Worm (Caenorhabditis elegans) whole organism, L2 larva: ENCODE data around the gene F56C4.1.

Experiments
- C34F6.9 ChIP-seq: fragments of 150-350 bp; optimal IDR thresholded peaks from 2 replicates; lab custom pipeline; 2014; ENCODE audit warnings: missing biosample characterization, missing genetic modification characterization
- F13H6.1 ChIP-seq: sonication (generic microtip); optimal IDR thresholded peaks from 2 replicates; lab custom pipeline; 2016; ENCODE audit warnings: missing genetic modification characterization, missing compliant biosample characterization
- ZK546.5 ChIP-seq: sonication (generic microtip); optimal IDR thresholded peaks from 2 replicates; lab custom pipeline; 2017; ENCODE audit warnings: missing biosample characterization, missing genetic modification characterization
- ama-1 ChIP-seq: fragments of 150-350 bp; optimal IDR thresholded peaks from 2 replicates; lab custom pipeline; 2018; ENCODE audit warnings: inconsistent platforms
- blmp-1 ChIP-seq: sonication (generic microtip); optimal IDR thresholded peaks from 2 replicates; lab custom pipeline; 2017; ENCODE audit warnings: missing genetic modification characterization, mild to moderate bottlenecking, missing compliant biosample characterization, antibody characterized with exemption, moderate library complexity; ENCODE audit not compliant: insufficient read depth
- ceh-16 ChIP-seq: fragments of 150-350 bp; optimal IDR thresholded peaks from 2 replicates; lab custom pipeline; 2014; ENCODE audit warnings: missing biosample characterization, missing genetic modification characterization
- ceh-82 ChIP-seq: fragments of 150-350 bp; optimal IDR thresholded peaks from 2 replicates; lab custom pipeline; 2014; ENCODE audit warnings: missing biosample characterization, missing genetic modification characterization
- elt-1 ChIP-seq: fragments of 150-350 bp; optimal IDR thresholded peaks from 2 replicates; lab custom pipeline; 2014; ENCODE audit warnings: missing biosample characterization, missing genetic modification characterization
- elt-3 ChIP-seq: sonication (generic microtip); optimal IDR thresholded peaks from 2 replicates; lab custom pipeline; 2017; ENCODE audit warnings: missing biosample characterization, missing genetic modification characterization
- fos-1 ChIP-seq: fragments of 150-350 bp; optimal IDR thresholded peaks from 2 replicates; lab custom pipeline; 2014; ENCODE audit warnings: missing biosample characterization, missing genetic modification characterization
- lin-11 ChIP-seq: fragments of 150-350 bp; sonication (generic microtip); optimal IDR thresholded peaks from 2 replicates; lab custom pipeline; 2014; ENCODE audit warnings: missing biosample characterization, missing genetic modification characterization, inconsistent platforms, mixed read lengths
- lin-13 ChIP-seq: fragments of 150-350 bp; optimal IDR thresholded peaks from 2 replicates; lab custom pipeline; 2014; ENCODE audit warnings: missing biosample characterization, missing genetic modification reagents, missing genetic modification characterization
- lin-39 ChIP-seq: fragments of 150-350 bp; optimal IDR thresholded peaks from 2 replicates; lab custom pipeline; 2014; ENCODE audit warnings: missing biosample characterization, missing genetic modification reagents, missing genetic modification characterization
- lsy-2 ChIP-seq, 2 experiments: fragments of 150-350 bp in 1 of 2; sonication (generic microtip) in 1 of 2; optimal IDR thresholded peaks; 2 replicates each; lab custom pipeline; 2014 to 2017; ENCODE audit warnings: missing biosample characterization in 2 of 2, missing genetic modification characterization in 2 of 2
- mab-5 ChIP-seq: fragments of 150-350 bp; optimal IDR thresholded peaks from 2 replicates; lab custom pipeline; 2014; ENCODE audit warnings: missing biosample characterization, missing genetic modification characterization
- mbf-1 ChIP-seq: sonication (generic microtip); optimal IDR thresholded peaks from 2 replicates; lab custom pipeline; 2017; ENCODE audit warnings: missing biosample characterization, missing genetic modification characterization
- mdl-1 ChIP-seq, 2 experiments: fragments of 150-350 bp in 1 of 2; sonication (generic microtip) in 1 of 2; optimal IDR thresholded peaks; 2 replicates each; lab custom pipeline; 2017; ENCODE audit warnings: missing biosample characterization in 2 of 2, missing genetic modification characterization in 2 of 2
- nhr-10 ChIP-seq: sonication (generic microtip); optimal IDR thresholded peaks from 2 replicates; lab custom pipeline; 2017; ENCODE audit warnings: missing biosample characterization, missing genetic modification characterization
- nhr-12 ChIP-seq: fragments of 150-350 bp; optimal IDR thresholded peaks from 2 replicates; lab custom pipeline; 2014; ENCODE audit warnings: missing biosample characterization, missing genetic modification characterization
- nhr-129 ChIP-seq: fragments of 150-350 bp; optimal IDR thresholded peaks from 2 replicates; lab custom pipeline; 2014; ENCODE audit warnings: missing biosample characterization, missing genetic modification characterization
- nhr-21 ChIP-seq: fragments of 150-350 bp; optimal IDR thresholded peaks from 2 replicates; lab custom pipeline; 2014; ENCODE audit warnings: missing biosample characterization, missing genetic modification characterization
- nhr-23 ChIP-seq: fragments of 150-350 bp; optimal IDR thresholded peaks from 2 replicates; lab custom pipeline; 2014; ENCODE audit warnings: missing biosample characterization, missing genetic modification reagents, missing genetic modification characterization
- nhr-237 ChIP-seq: fragments of 150-350 bp; optimal IDR thresholded peaks from 2 replicates; lab custom pipeline; 2014; ENCODE audit warnings: missing biosample characterization, missing genetic modification characterization
- nhr-25 ChIP-seq: fragments of 150-350 bp; sonication (generic microtip); optimal IDR thresholded peaks from 3 replicates; lab custom pipeline; 2014; ENCODE audit warnings: missing biosample characterization, missing genetic modification characterization
- nhr-6 ChIP-seq: fragments of 150-350 bp; optimal IDR thresholded peaks from 2 replicates; lab custom pipeline; 2014; ENCODE audit warnings: missing biosample characterization, missing genetic modification characterization
- nhr-77 ChIP-seq: fragments of 150-350 bp; optimal IDR thresholded peaks from 2 replicates; lab custom pipeline; 2014; ENCODE audit warnings: missing biosample characterization, missing genetic modification characterization
- peb-1 ChIP-seq: fragments of 150-350 bp; optimal IDR thresholded peaks from 2 replicates; lab custom pipeline; 2014; ENCODE audit warnings: missing biosample characterization, missing genetic modification characterization
- sma-3 ChIP-seq: sonication (generic microtip); optimal IDR thresholded peaks from 2 replicates; lab custom pipeline; 2016; ENCODE audit warnings: missing genetic modification reagents, missing genetic modification characterization, missing compliant biosample characterization
- sma-9 ChIP-seq, 2 experiments: fragments of 150-350 bp in 1 of 2; sonication (generic microtip) in 1 of 2; optimal IDR thresholded peaks; 2 replicates each; lab custom pipeline; 2014 to 2016; ENCODE audit warnings: missing genetic modification characterization in 2 of 2, mild to moderate bottlenecking in 1 of 2, missing biosample characterization in 1 of 2, missing compliant biosample characterization in 1 of 2, missing genetic modification reagents in 1 of 2, moderate library complexity in 1 of 2
- snpc-4 ChIP-seq: fragments of 150-350 bp; optimal IDR thresholded peaks from 2 replicates; lab custom pipeline; 2014; ENCODE audit warnings: missing biosample characterization, missing genetic modification characterization
- unc-62 ChIP-seq: fragments of 150-350 bp; optimal IDR thresholded peaks from 2 replicates; lab custom pipeline; 2014; ENCODE audit warnings: missing biosample characterization, missing genetic modification reagents, missing genetic modification characterization
- ztf-1 ChIP-seq: fragments of 200-800 bp; sonication (Bioruptor generic); conservative IDR thresholded peaks from 2 replicates; pipeline ENCODE4 v1.3.6; 2022; ENCODE audit warnings: missing genetic modification characterization, missing compliant biosample characterization
- ztf-4 ChIP-seq: fragments of 150-350 bp; optimal IDR thresholded peaks from 2 replicates; lab custom pipeline; 2014; ENCODE audit warnings: missing biosample characterization, missing genetic modification characterization

Gene F56C4.1

DNA sequence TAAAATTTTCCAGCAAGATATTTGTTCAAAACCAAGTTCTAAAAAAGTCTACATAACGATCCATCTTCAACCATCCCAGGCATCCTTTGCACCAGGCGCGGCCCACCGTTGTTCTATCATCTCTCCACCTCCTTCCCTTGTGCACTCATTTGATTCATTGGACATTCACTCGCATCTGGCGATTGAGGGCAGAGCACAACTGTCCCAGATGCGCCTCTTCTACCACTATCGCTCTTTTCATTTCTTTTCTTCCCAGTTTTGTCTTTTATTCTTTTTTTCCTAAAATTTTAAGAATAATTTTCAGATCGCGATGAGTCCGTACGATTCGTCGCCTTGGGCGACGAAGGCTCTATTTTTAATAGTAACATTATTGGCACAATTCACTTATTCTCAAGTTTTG is 29.8 kb downstream of the F56C4.1 start, which contains the start of gene epi-1:
epi-1 (plus strand) TSS at position 301 of the 400 bp plus-strand sequence.
- TF ChIP-seq ceh-82: no peak
- no peak for TF ChIP-seq nhr-21 (tag; lab: Kevin White, UChicago)
- no peak for TF ChIP-seq ztf-4 (tag; lab: Kevin White, UChicago)
- TF ChIP-seq lin-11: no peak
- TF ChIP-seq nhr-10 (tag; lab: Kevin White, UChicago): no peak
- TF ChIP-seq elt-3 (tag; lab: Kevin White, UChicago): no peak
- no peak for TF ChIP-seq ceh-16 (tag; lab: Kevin White, UChicago)
- TF ChIP-seq elt-1 (tag; lab: Kevin White, UChicago): no peak
- no peak for TF ChIP-seq mab-5 (tag; lab: Kevin White, UChicago)
- no peak for TF ChIP-seq lsy-2 (tag; optimal IDR thresholded peaks at IDR 0.05; lab: Kevin White, UChicago)
- TF ChIP-seq nhr-129: no peak
- TF ChIP-seq nhr-23 (tag; lab: Kevin White, UChicago): no peak
- no peak for TF ChIP-seq blmp-1 (tag; lab: Kevin White, UChicago)
- TF ChIP-seq snpc-4 (tag; lab: Kevin White, UChicago): no peak
- TF ChIP-seq lin-13 (GFP tag; lab: Kevin White, UChicago): no peak
- no peak for TF ChIP-seq peb-1 (tag; lab: Kevin White, UChicago)
- TF ChIP-seq, all 48 proteins: peak for 0

DNA sequence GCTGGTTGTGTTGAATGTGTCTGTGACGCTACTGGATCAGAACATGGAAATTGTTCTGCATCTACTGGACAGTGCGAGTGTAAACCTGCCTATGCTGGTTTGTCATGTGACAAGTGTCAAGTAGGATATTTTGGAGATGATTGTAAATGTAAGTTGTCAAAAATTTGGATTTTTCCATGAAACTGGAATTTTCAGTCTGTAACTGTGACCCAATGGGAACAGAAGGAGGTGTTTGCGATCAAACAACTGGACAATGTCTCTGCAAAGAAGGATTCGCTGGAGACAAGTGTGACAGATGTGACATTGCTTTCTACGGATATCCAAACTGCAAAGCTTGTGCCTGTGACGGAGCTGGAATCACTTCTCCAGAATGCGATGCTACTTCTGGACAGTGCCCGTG is 31.8 kb downstream of the F56C4.1 start:
- TF ChIP-seq nhr-12 (tag; lab: Kevin White, UChicago) (no peak), nhr-21 (tag; lab: Kevin White, UChicago) (no peak), ztf-4 (tag; lab: Kevin White, UChicago) (no peak), ceh-16 (tag; lab: Kevin White, UChicago) (no peak), nhr-6 (tag; lab: Kevin White, UChicago) (no peak), fos-1 (tag; lab: Kevin White, UChicago) (no peak), F13H6.1 (tag; lab: Kevin White, UChicago) (no peak), ceh-82 (no peak), nhr-25 (tag; lab: Kevin White, UChicago) (no peak), mbf-1 (tag; lab: Kevin White, UChicago) (no peak)

DNA sequence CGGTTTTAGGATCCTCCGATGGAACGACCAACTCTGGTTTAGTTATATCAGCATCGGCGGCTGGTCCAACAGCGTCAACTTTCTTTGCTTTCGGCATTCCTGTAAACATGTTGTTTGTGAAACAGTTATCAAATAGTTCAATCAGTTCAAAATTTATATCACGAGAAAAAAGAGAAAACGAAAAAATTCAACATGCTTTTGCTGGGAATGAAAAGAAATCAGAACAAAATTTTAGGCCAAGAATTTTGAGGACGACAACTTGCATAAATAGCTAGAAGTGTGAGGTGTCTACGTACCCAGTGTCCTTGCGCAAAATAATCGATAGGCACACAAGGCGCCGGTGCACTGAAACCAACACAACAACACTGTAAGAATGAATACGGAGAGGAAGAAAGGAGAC is 43.6 kb downstream of the F56C4.1 start, which contains the start of gene K08C7.4:
K08C7.4 (minus strand) TSS at position 101 of the 400 bp plus-strand sequence.
- TF ChIP-seq sma-3 (GFP tag; lab: Kevin White, UChicago): no peak
- TF ChIP-seq unc-62 (GFP tag; lab: Kevin White, UChicago): no peak
- no peak for TF ChIP-seq ztf-1 (GFP tag; lab: Robert Waterston, UW)
- TF ChIP-seq C34F6.9 (tag; lab: Kevin White, UChicago): no peak
- TF ChIP-seq lin-39 (tag; lab: Kevin White, UChicago): no peak
- TF ChIP-seq, all 48 proteins: peak for 0

DNA sequence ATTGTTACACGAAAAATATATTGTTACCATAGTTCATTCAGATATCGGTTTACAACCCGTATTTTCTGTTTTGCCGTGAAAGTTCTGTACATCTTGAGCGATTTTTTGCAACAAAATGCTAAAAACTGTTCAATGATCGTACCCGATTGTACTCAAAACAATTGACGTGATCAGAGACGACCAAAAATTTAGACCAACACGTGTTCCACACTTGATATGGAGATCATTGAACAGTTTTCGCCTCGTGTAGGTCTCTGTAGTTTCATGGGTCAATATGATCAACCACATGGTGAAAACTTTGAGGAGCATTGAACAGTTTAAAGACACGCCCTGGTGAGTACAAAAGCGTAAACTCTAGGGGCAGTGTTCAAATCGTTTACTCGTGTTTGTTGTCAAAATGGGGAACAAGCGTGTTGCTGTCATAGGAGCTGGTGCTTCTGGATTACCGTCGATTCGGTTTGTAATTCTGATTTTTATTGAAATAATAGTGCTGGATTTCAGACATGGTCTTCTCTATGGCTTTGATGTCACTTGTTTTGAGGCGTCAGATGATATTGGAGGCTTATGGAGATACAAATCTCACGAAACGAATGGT is 45.5 kb downstream of the F56C4.1 start, which contains the start of gene fmo-2:
fmo-2 (plus strand) TSS at position 370 of the 595 bp plus-strand sequence.
- TF ChIP-seq blmp-1 (tag; lab: Kevin White, UChicago): no peak
- TF ChIP-seq mdl-1 (tag; optimal IDR thresholded peaks at IDR 0.05; lab: Kevin White, UChicago): peak in 1 of 2 experiments; percentile 22
- TF ChIP-seq nhr-129: peak; percentile 30
- no peak for TF ChIP-seq snpc-4 (tag; lab: Kevin White, UChicago)
- TF ChIP-seq nhr-21 (tag; lab: Kevin White, UChicago): peak; percentile 65
- no peak for TF ChIP-seq sma-3 (GFP tag; lab: Kevin White, UChicago)
- no peak for TF ChIP-seq nhr-77 (tag; lab: Kevin White, UChicago)
- no peak for TF ChIP-seq nhr-25 (tag; lab: Kevin White, UChicago)
- TF ChIP-seq ZK546.5 (tag; lab: Kevin White, UChicago): no peak
- TF ChIP-seq lsy-2 (tag; optimal IDR thresholded peaks at IDR 0.05; lab: Kevin White, UChicago): no peak
- peak; percentile 66 for TF ChIP-seq sma-9 (GFP tag; optimal IDR thresholded peaks at IDR 0.05; lab: Kevin White, UChicago)
- no peak for TF ChIP-seq sma-9 (tag; optimal IDR thresholded peaks at IDR 0.05; lab: Kevin White, UChicago)
- no peak for TF ChIP-seq nhr-237 (tag; lab: Kevin White, UChicago)
- no peak for TF ChIP-seq ama-1
- TF ChIP-seq, all 48 proteins: peak for 4
